Worm (Caenorhabditis elegans): ENCODE data around the gene gly-6.

The gly-6 gene

DNA sequence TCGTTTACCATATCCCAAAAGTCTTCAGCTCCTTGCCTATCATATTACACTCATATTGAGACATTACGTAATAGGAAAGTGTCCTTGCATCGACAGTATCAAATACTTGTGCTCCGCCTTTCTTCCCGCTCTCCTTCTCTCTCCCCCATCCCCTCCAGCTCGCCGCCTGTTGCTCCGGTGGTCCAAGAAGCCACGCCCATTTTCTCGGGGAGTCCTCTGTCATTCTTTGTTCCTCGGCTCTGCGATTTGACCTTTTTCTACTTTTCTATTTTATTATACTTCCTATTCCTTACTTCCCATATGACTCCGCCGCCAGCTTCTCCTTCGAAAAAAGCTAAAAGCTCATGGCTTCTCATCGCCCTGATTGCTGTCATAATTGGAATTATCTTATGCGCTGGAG is 25.4 kb upstream of the gly-6 start, which contains the start of gene mnp-1:
mnp-1 (plus strand) TSS at position 211 of the 400 bp plus-strand sequence.
- no peak for TF ChIP-seq C38D4.7 (GFP tag; optimal IDR thresholded peaks at IDR 0.05)
- TF ChIP-seq T23F11.4 (GFP tag; optimal IDR thresholded peaks at IDR 0.05) = no peak
- TF ChIP-seq ref-2 (tag; optimal IDR thresholded peaks at IDR 0.05) = no peak
- no peak for TF ChIP-seq eyg-1 (tag; optimal IDR thresholded peaks at IDR 0.05)
- no peak for TF ChIP-seq ceh-18 (tag; optimal IDR thresholded peaks at IDR 0.05)
- no peak for TF ChIP-seq unc-86 (tag; optimal IDR thresholded peaks at IDR 0.05)
- TF ChIP-seq ceh-31 (tag; optimal IDR thresholded peaks at IDR 0.05) = no peak
- TF ChIP-seq nhr-232 (tag; optimal IDR thresholded peaks at IDR 0.05) = no peak
- no peak for TF ChIP-seq rnt-1 (tag; optimal IDR thresholded peaks at IDR 0.05)
- no peak for TF ChIP-seq unc-3 (GFP tag; conservative IDR thresholded peaks at IDR 0.05)
- no peak for TF ChIP-seq unc-3 (tag; optimal IDR thresholded peaks at IDR 0.05)
- TF ChIP-seq tbx-7 (tag; optimal IDR thresholded peaks at IDR 0.05) = no peak

ce11 chrIII:4349799-4350198 is 18.8 kb upstream of the gly-6 start, which contains the start of gene B0285.6:
Gene B0285.6 (plus strand): TSS chrIII:4350099.
- TF ChIP-seq Y22D7AL.16 (tag; optimal IDR thresholded peaks at IDR 0.05) (no peak), ama-1 (optimal IDR thresholded peaks at IDR 0.05) (no peak)

ce11 chrIII:4345034-4345433 is 14.0 kb upstream of the gly-6 start, which contains the start of gene hse-5:
Gene hse-5 (plus strand): TSS chrIII:4345334.
- TF ChIP-seq mec-3 (tag; optimal IDR thresholded peaks at IDR 0.05; ENCODE audit: borderline replicate concordance) (no peak), fax-1 (tag; optimal IDR thresholded peaks at IDR 0.05) (no peak), T23F11.4 (GFP tag; optimal IDR thresholded peaks at IDR 0.05) (no peak), sox-4 (tag; optimal IDR thresholded peaks at IDR 0.05) (no peak), ztf-16 (tag; optimal IDR thresholded peaks at IDR 0.05) (no peak), lin-11 (tag; optimal IDR thresholded peaks at IDR 0.05) (no peak), nhr-232 (tag; optimal IDR thresholded peaks at IDR 0.05) (no peak), ama-1 (optimal IDR thresholded peaks at IDR 0.05) (no peak), sdc-2 (tag; optimal IDR thresholded peaks at IDR 0.05) (no peak), ets-4 (tag; optimal IDR thresholded peaks at IDR 0.05) (no peak), ahr-1 (tag; optimal IDR thresholded peaks at IDR 0.05) (no peak), elt-2 (tag; optimal IDR thresholded peaks at IDR 0.05) (no peak), pax-1 (tag; optimal IDR thresholded peaks at IDR 0.05) (no peak), dmd-4 (tag; optimal IDR thresholded peaks at IDR 0.05; ENCODE audit: borderline replicate concordance) (no peak), ceh-45 (GFP tag; IDR thresholded peaks at IDR 0.05) (no peak), fkh-6 (tag; optimal IDR thresholded peaks at IDR 0.05) (no peak)

DNA sequence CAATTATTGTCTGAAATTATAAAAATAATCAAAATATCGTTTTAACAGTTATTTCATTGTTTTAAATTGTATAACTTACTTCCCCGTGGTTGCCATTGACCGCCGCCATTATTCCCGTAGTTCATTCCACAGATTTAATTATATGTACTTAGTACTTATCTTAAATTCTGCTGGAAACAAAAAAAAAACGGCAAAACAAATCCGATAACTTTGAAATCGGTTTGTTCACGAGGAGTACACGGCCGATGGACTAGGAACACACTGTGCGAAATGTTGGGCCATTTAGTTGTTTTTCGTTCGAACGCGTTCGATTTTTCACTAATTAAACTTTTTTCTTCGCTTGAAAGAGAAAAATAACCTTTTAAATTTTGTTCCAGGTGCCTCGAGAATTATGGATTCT is 12.0 kb upstream of the gly-6 start, which contains the start of the genes B0285.3 and lcmt-1:
B0285.3 (minus strand) TSS at position 267 of the 400 bp plus-strand sequence.
lcmt-1 (plus strand) TSS at position 377 of the 400 bp plus-strand sequence.
- TF ChIP-seq pha-2 (tag; optimal IDR thresholded peaks at IDR 0.05) (no peak), ama-1 (optimal IDR thresholded peaks at IDR 0.05) (no peak), fax-1 (tag; optimal IDR thresholded peaks at IDR 0.05) (no peak), elt-2 (tag; optimal IDR thresholded peaks at IDR 0.05) (peak; percentile 19), ttx-3 (tag; optimal IDR thresholded peaks at IDR 0.05) (no peak), pha-4 (tag; optimal IDR thresholded peaks at IDR 0.05) (no peak), lin-11 (tag; optimal IDR thresholded peaks at IDR 0.05) (no peak), ceh-30 (tag; optimal IDR thresholded peaks at IDR 0.05) (no peak), syd-9 (tag; optimal IDR thresholded peaks at IDR 0.05) (no peak), hlh-8 (tag; optimal IDR thresholded peaks at IDR 0.05) (peak; percentile 19), mec-3 (tag; optimal IDR thresholded peaks at IDR 0.05; ENCODE audit: borderline replicate concordance) (no peak), unc-55 (GFP tag; optimal IDR thresholded peaks at IDR 0.05) (no peak), tbx-7 (tag; optimal IDR thresholded peaks at IDR 0.05) (peak; percentile 73), K09A11.1 (tag; optimal IDR thresholded peaks at IDR 0.05; ENCODE audit: insufficient read depth) (no peak), C08G9.2 (tag; optimal IDR thresholded peaks at IDR 0.05) (peak; percentile 84), ets-4 (tag; optimal IDR thresholded peaks at IDR 0.05) (peak; percentile 44), ceh-18 (tag; optimal IDR thresholded peaks at IDR 0.05) (no peak), elt-4 (tag; optimal IDR thresholded peaks at IDR 0.05) (no peak), madf-2 (tag; optimal IDR thresholded peaks at IDR 0.05) (no peak), pat-9 (tag; optimal IDR thresholded peaks at IDR 0.05) (no peak), ceh-2 (tag; optimal IDR thresholded peaks at IDR 0.05) (peak; percentile 80), fkh-6 (tag; optimal IDR thresholded peaks at IDR 0.05) (no peak), pqm-1 (tag; optimal IDR thresholded peaks at IDR 0.05) (no peak), nhr-232 (tag; optimal IDR thresholded peaks at IDR 0.05) (no peak), odd-2 (tag; optimal IDR thresholded peaks at IDR 0.05) (no peak), hlh-15 (tag; optimal IDR thresholded peaks at IDR 0.05) (no peak), ref-2 (tag; optimal IDR thresholded peaks at IDR 0.05) (peak; percentile 35), nfya-1 (tag; optimal IDR thresholded peaks at IDR 0.05) (no peak), C38D4.7 (GFP tag; optimal IDR thresholded peaks at IDR 0.05) (no peak), ceh-22 (tag; optimal IDR thresholded peaks at IDR 0.05) (no peak), eyg-1 (tag; optimal IDR thresholded peaks at IDR 0.05) (no peak), unc-42 (tag; optimal IDR thresholded peaks at IDR 0.05) (peak; percentile 20), pros-1 (tag; optimal IDR thresholded peaks at IDR 0.05) (no peak)
